Fruit fly (Drosophila melanogaster) whole organism, embryonic: Measurements from ENCODE around the gene CG3301.

Experiments
- Adf1 ChIP-seq: fragments of 200-800 bp; sonication (Bioruptor generic); IDR thresholded peaks from 2 replicates; pipeline ENCODE4 v1.3.6; 2022; ENCODE audit warnings: missing biosample characterization, missing genetic modification characterization
- Awh ChIP-seq: fragments of 200-800 bp; sonication (Bioruptor generic); IDR thresholded peaks from 2 replicates; pipeline ENCODE4, ENCODE4 v1.3.6; 2022; ENCODE audit warnings: missing biosample characterization, missing genetic modification characterization
- CG10147 ChIP-seq: fragments of 200-800 bp; sonication (Bioruptor generic); optimal IDR thresholded peaks from 2 replicates; lab custom pipeline; 2019; ENCODE audit warnings: missing biosample characterization, mild to moderate bottlenecking, missing genetic modification characterization, moderate library complexity
- CG12299 ChIP-seq: fragments of 200-800 bp; sonication (Bioruptor generic); optimal IDR thresholded peaks from 2 replicates; lab custom pipeline; 2018; ENCODE audit warnings: missing biosample characterization, mild to moderate bottlenecking, missing genetic modification characterization
- CG4820 ChIP-seq: fragments of 200-800 bp; sonication (Bioruptor generic); optimal IDR thresholded peaks from 3 replicates; lab custom pipeline; 2016; ENCODE audit warnings: missing biosample characterization, missing genetic modification characterization
- CG6854 ChIP-seq: fragments of 200-800 bp; sonication (Bioruptor generic); optimal IDR thresholded peaks from 3 replicates; lab custom pipeline; 2017; ENCODE audit warnings: missing biosample characterization, mild to moderate bottlenecking, missing genetic modification characterization
- CG8478 ChIP-seq: fragments of >200 bp; optimal IDR thresholded peaks from 2 replicates; lab custom pipeline; 2018
- Ets65A ChIP-seq: fragments of 200-800 bp; sonication (Bioruptor generic); peaks from one replicate; lab custom pipeline; 2016; ENCODE audit warnings: missing biosample characterization, missing genetic modification characterization
- Hey ChIP-seq: fragments of 200-800 bp; sonication (Bioruptor generic); optimal IDR thresholded peaks from 3 replicates; lab custom pipeline; 2018; ENCODE audit warnings: missing biosample characterization, mild to moderate bottlenecking, missing genetic modification characterization
- Neu2 ChIP-seq: fragments of 200-800 bp; sonication (Bioruptor generic); optimal IDR thresholded peaks from 3 replicates; lab custom pipeline; 2016; ENCODE audit warnings: missing biosample characterization, missing genetic modification characterization, borderline replicate concordance
- Sin3A ChIP-seq: fragments of >200 bp; optimal IDR thresholded peaks from 2 replicates; lab custom pipeline; 2018
- Vsx1 ChIP-seq: fragments of 200-800 bp; sonication (Bioruptor generic); optimal IDR thresholded peaks from 2 replicates; lab custom pipeline; 2017; ENCODE audit warnings: missing biosample characterization, mild to moderate bottlenecking, missing genetic modification characterization, missing genetic modification reagents
- az2 ChIP-seq: fragments of 200-800 bp; sonication (Bioruptor generic); optimal IDR thresholded peaks from 3 replicates; lab custom pipeline; 2016; ENCODE audit warnings: missing biosample characterization, missing genetic modification characterization
- chinmo ChIP-seq: fragments of 200-800 bp; sonication (Bioruptor generic); IDR thresholded peaks from 4 replicates; pipeline ENCODE4 v1.3.6; 2022; ENCODE audit warnings: missing biosample characterization, missing genetic modification characterization; ENCODE audit not compliant: partially characterized antibody
- exex ChIP-seq: fragments of 200-800 bp; sonication (Bioruptor generic); optimal IDR thresholded peaks from 4 replicates; lab custom pipeline; 2018; ENCODE audit warnings: missing biosample characterization, mild to moderate bottlenecking, missing genetic modification characterization, moderate library complexity
- fru ChIP-seq: fragments of >200 bp; optimal IDR thresholded peaks from 2 replicates; lab custom pipeline; 2017
- gcm ChIP-seq: fragments of 200-800 bp; sonication (Bioruptor generic); optimal IDR thresholded peaks from 2 replicates; lab custom pipeline; 2019; ENCODE audit warnings: missing biosample characterization, mild to moderate bottlenecking, missing genetic modification characterization, moderate library complexity
- grn ChIP-seq: fragments of 200-800 bp; sonication (Bioruptor generic); optimal IDR thresholded peaks from 3 replicates; lab custom pipeline; 2017; ENCODE audit warnings: missing biosample characterization, missing genetic modification characterization
- sd ChIP-seq: fragments of 200-800 bp; sonication (Bioruptor generic); optimal IDR thresholded peaks from 3 replicates; lab custom pipeline; 2018; ENCODE audit warnings: missing biosample characterization, mild to moderate bottlenecking, missing genetic modification characterization, moderate library complexity
- sob ChIP-seq: fragments of 200-800 bp; sonication (Bioruptor generic); IDR thresholded peaks from 2 replicates; pipeline ENCODE4 v1.3.6; 2022; ENCODE audit warnings: missing biosample characterization, missing genetic modification characterization
- ssp ChIP-seq: fragments of 200-800 bp; sonication (Bioruptor generic); IDR thresholded peaks from 2 replicates; pipeline ENCODE4 v1.3.6; 2022; ENCODE audit warnings: missing biosample characterization, missing genetic modification characterization
- sug ChIP-seq: fragments of 200-800 bp; optimal IDR thresholded peaks from 2 replicates; lab custom pipeline; 2019; ENCODE audit warnings: missing biosample characterization, mild to moderate bottlenecking, missing genetic modification characterization, moderate library complexity
- vnd ChIP-seq: fragments of 200-800 bp; sonication (Bioruptor generic); IDR thresholded peaks from 3 replicates; pipeline ENCODE4 v1.3.6; 2022; ENCODE audit warnings: missing biosample characterization, missing genetic modification characterization; ENCODE audit not compliant: partially characterized antibody
- z ChIP-seq: fragments of 200-800 bp; sonication (Bioruptor generic); IDR thresholded peaks from 3 replicates; pipeline ENCODE4 v1.3.6; 2022; ENCODE audit warnings: missing biosample characterization, missing genetic modification characterization

The CG3301 gene

DNA sequence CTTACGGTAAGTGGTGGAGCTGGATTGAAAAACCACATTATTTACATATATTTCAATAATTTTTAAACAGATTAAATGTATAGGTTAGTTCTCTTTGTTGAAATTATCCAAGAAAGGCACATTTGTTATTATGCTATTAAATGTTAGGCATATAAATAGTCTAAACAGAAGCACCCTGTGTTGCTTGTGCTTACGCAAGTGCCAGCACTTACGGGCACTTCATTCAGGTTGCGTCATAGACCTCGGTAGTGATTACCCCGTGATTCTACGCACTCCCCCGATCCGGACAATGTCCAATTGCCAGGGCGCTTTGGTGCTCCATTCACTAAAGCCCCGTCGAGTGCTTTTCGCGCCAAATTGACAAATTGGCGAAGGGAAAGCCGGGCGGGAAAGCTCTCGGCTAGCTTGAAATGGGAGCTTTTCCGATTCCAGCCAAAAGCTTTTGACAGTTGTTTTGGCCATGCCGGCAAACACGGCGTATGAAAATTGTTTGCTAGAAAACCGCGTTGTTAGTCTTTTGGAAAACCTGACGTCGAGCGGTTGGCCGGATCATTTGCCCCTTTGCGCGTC, 29.5 kb downstream of the CG3301 start, which contains the start of gene ETHR (continued):
- TF ChIP-seq z (GFP tag; lab: Robert Waterston, UW), result 0 out of 3 replicates have a peak, but pooled peaks have one; percentile 17

DNA sequence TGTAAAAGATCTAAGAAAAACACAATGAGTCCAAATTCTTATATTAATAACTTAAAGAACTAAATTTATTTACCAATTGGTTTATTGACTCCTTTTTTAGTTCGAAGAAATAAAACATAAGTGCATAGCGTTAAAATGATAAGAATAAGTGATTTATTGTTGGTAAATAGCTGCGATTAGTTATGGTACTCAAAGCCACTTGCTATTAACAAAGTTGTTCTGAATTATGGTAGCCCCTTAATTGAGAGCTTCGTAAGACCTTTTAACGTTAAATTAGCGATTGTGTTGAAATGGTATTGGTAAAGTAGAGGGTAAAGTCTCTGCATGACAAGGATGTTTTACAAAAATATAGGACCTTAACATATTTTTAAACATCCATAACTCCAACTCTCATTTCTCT, 30.2 kb downstream of the CG3301 start:
- TF ChIP-seq vnd (GFP tag; lab: Robert Waterston, UW) (0 out of 3 replicates have a peak, but pooled peaks have one; percentile 17), CG4820 (GFP tag; lab: Kevin White, UChicago) (no peak), Vsx1 (GFP tag; lab: Kevin White, UChicago) (peak; percentile 22), CG8478 (lab: Kevin White, UChicago) (no peak), exex (peak; percentile 96), Hey (tag; lab: Kevin White, UChicago) (peak; percentile 48)

DNA sequence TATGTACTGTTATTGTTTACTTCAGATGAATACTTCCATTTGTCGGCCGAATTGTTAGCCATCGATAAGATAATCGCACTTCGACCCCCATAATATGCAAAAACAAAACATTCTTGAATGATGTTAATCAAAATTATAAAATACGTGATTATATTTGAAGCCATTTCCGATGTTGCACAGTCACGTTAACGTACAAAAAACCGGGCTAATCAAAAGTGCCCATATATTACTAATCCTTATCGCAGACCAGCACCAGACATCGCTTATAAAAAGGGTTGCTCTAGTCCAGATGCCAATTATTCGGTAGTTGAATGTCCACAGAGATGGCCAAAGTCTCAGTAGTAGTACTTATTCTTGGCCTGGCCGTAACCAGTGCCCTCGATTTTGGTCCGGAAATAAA, 33.7 kb downstream of the CG3301 start, which contains the start of gene CG5892:
Gene CG5892 (plus strand): TSS at position 301 of the 400 bp plus-strand sequence.
- peak; percentile 1 for TF ChIP-seq sug (tag; lab: Kevin White, UChicago)
- TF ChIP-seq sd (tag; lab: Kevin White, UChicago), result peak; percentile 20
- TF ChIP-seq fru, result no peak
- no peak for TF ChIP-seq CG12299
- peak; percentile 87 for TF ChIP-seq exex
- TF ChIP-seq CG6854 (GFP tag; lab: Kevin White, UChicago), result no peak
- no peak for TF ChIP-seq CG10147 (GFP tag; lab: Kevin White, UChicago)
- TF ChIP-seq Adf1, result no peak
- TF ChIP-seq, all 482 proteins: peak for 3

DNA sequence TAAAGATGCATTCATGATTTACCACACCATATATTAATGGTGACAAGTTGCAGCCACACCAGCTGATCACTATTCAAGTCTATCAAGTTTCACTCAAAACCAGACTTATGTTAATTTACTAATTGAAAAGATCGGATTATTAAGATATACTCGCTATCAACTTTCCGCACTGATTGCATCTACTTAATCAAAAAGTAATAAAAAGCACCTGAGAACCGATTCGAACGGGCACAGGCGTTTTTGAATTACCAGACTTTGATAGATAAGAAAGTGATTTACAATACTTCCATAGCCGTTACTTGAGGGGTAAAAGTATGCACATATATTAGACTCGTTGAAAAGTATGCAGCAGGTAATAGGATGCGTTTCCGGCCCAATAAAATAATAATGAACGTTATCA, 34.7 kb downstream of the CG3301 start:
- TF ChIP-seq Sin3A, result no peak
- peak; percentile 61 for TF ChIP-seq exex
- TF ChIP-seq chinmo (GFP tag; lab: Robert Waterston, UW), result 0 out of 4 replicates have a peak, but pooled peaks have one; percentile 30
- peak; percentile 50; the same call in 1 of the 2 replicates for TF ChIP-seq Awh (GFP tag; lab: Robert Waterston, UW)
- peak; percentile 73 for TF ChIP-seq grn

DNA sequence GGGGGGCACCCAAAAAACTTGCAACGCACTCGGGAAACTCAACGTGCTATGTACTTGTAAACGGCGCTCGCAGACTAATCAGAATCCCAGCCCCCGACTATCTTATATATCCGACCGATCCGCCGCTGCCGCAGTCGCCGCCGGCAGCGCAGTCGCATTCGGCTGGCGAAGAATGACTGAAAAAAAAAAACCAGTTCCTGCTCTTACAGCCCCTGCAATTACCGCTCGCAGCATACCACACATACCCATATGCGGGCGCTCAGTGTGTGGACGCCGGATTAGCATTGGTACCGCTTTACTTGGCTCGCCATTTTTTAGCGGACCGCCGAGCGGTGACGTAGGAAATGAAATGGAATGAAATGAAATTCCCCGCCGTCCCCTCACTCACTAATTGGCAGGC, 39.0 kb downstream of the CG3301 start, which contains the start of gene e:
Gene e (minus strand): TSS at position 79 of the 400 bp plus-strand sequence.
- TF ChIP-seq Neu2 (GFP tag; lab: Kevin White, UChicago), result peak; percentile 72
- peak; percentile 72 for TF ChIP-seq gcm (GFP tag; lab: Kevin White, UChicago)
- 0 out of 2 replicates have a peak, but pooled peaks have one; percentile 14 for TF ChIP-seq sob (GFP tag; lab: Robert Waterston, UW)
- TF ChIP-seq z (GFP tag; lab: Robert Waterston, UW), result peak; percentile 8; the same call in 1 of the 3 replicates
- no peak for TF ChIP-seq Awh (GFP tag; lab: Robert Waterston, UW)
- TF ChIP-seq Ets65A (GFP tag; lab: Kevin White, UChicago), result peak; percentile 83
- peak; percentile 21 for TF ChIP-seq sd (tag; lab: Kevin White, UChicago)
- 0 out of 4 replicates have a peak, but pooled peaks have one; percentile 52 for TF ChIP-seq chinmo (GFP tag; lab: Robert Waterston, UW)
- no peak for TF ChIP-seq ssp (GFP tag; lab: Robert Waterston, UW)
- TF ChIP-seq Adf1, result peak; percentile 64
- TF ChIP-seq az2 (GFP tag; lab: Kevin White, UChicago), result no peak
